Worm (Caenorhabditis elegans) whole organism, mixed stage, embryonic: ENCODE measurements around the gene F32H5.1.

Experiments used
- bed-3 ChIP-seq: fragments of 200-800 bp; sonication (Bioruptor generic); optimal IDR thresholded peaks from 3 replicates; lab custom pipeline; 2018; ENCODE audit warnings: mild to moderate bottlenecking, missing genetic modification characterization, moderate library complexity, missing compliant biosample characterization
- blmp-1 ChIP-seq: fragments of 150-350 bp; optimal IDR thresholded peaks from 2 replicates; lab custom pipeline; 2014; ENCODE audit warnings: missing biosample characterization, missing genetic modification characterization
- ceh-39 ChIP-seq: fragments of 150-350 bp; optimal IDR thresholded peaks from 2 replicates; lab custom pipeline; 2014; ENCODE audit warnings: missing biosample characterization, missing genetic modification characterization
- ceh-43 ChIP-seq: fragments of 200-800 bp; sonication (Bioruptor generic); optimal IDR thresholded peaks from 2 replicates; lab custom pipeline; 2018; ENCODE audit warnings: mild to moderate bottlenecking, missing genetic modification characterization, moderate library complexity, missing compliant biosample characterization
- ceh-83 ChIP-seq: fragments of 200-800 bp; sonication (Bioruptor generic); optimal IDR thresholded peaks from 2 replicates; lab custom pipeline; 2018; ENCODE audit warnings: mild to moderate bottlenecking, missing genetic modification characterization, missing compliant biosample characterization
- cnd-1 ChIP-seq: fragments of 200-800 bp; sonication (Bioruptor generic); optimal IDR thresholded peaks from 2 replicates; lab custom pipeline; 2018; ENCODE audit warnings: mild to moderate bottlenecking, missing genetic modification characterization, missing compliant biosample characterization
- elt-1 ChIP-seq: sonication (generic microtip); optimal IDR thresholded peaks from 2 replicates; lab custom pipeline; 2017; ENCODE audit warnings: missing genetic modification characterization, mild to moderate bottlenecking, missing compliant biosample characterization, antibody characterized with exemption, moderate library complexity, borderline replicate concordance; ENCODE audit not compliant: insufficient read depth
- flh-1 ChIP-seq: fragments of 200-800 bp; sonication (Bioruptor generic); optimal IDR thresholded peaks from 2 replicates; lab custom pipeline; 2018; ENCODE audit warnings: mild to moderate bottlenecking, missing genetic modification characterization, moderate library complexity, missing compliant biosample characterization
- ham-2 ChIP-seq: fragments of 200-800 bp; sonication (Bioruptor generic); optimal IDR thresholded peaks from 2 replicates; lab custom pipeline; 2018; ENCODE audit warnings: mild to moderate bottlenecking, missing genetic modification characterization, missing compliant biosample characterization
- hlh-1 ChIP-seq: fragments of 150-350 bp; optimal IDR thresholded peaks from 2 replicates; lab custom pipeline; 2014; ENCODE audit warnings: missing biosample characterization, missing genetic modification reagents, missing genetic modification characterization
- lin-13 ChIP-seq: fragments of 150-350 bp; optimal IDR thresholded peaks from 2 replicates; lab custom pipeline; 2014; ENCODE audit warnings: missing biosample characterization, missing genetic modification characterization
- lin-32 ChIP-seq: fragments of 200-800 bp; sonication (Bioruptor generic); optimal IDR thresholded peaks from 2 replicates; lab custom pipeline; 2018; ENCODE audit warnings: mild to moderate bottlenecking, missing genetic modification characterization, missing compliant biosample characterization
- lsy-2 ChIP-seq: fragments of 150-350 bp; optimal IDR thresholded peaks from 2 replicates; lab custom pipeline; 2014; ENCODE audit warnings: missing biosample characterization, missing genetic modification characterization
- mab-5 ChIP-seq: fragments of 150-350 bp; optimal IDR thresholded peaks from 2 replicates; lab custom pipeline; 2014; ENCODE audit warnings: missing biosample characterization, missing genetic modification characterization
- mep-1 ChIP-seq: fragments of 150-350 bp; optimal IDR thresholded peaks from 2 replicates; lab custom pipeline; 2017; ENCODE audit warnings: missing biosample characterization, missing genetic modification reagents, missing genetic modification characterization, inconsistent platforms
- nhr-12 ChIP-seq: fragments of 150-350 bp; optimal IDR thresholded peaks from 2 replicates; lab custom pipeline; 2014; ENCODE audit warnings: missing biosample characterization, missing genetic modification characterization
- nhr-2 ChIP-seq: fragments of 150-350 bp; optimal IDR thresholded peaks from 2 replicates; lab custom pipeline; 2014; ENCODE audit warnings: missing biosample characterization, missing genetic modification characterization
- nhr-237 ChIP-seq: fragments of 150-350 bp; optimal IDR thresholded peaks from 2 replicates; lab custom pipeline; 2014; ENCODE audit warnings: missing biosample characterization, missing genetic modification characterization
- nhr-28 ChIP-seq: fragments of 150-350 bp; optimal IDR thresholded peaks from 2 replicates; lab custom pipeline; 2014; ENCODE audit warnings: missing biosample characterization, missing genetic modification characterization
- pha-4 ChIP-seq: fragments of 150-350 bp; optimal IDR thresholded peaks from 2 replicates; lab custom pipeline; 2018; ENCODE audit warnings: missing biosample characterization, missing genetic modification reagents, missing genetic modification characterization
- sem-2 ChIP-seq: fragments of 200-800 bp; sonication (Bioruptor generic); optimal IDR thresholded peaks from 2 replicates; lab custom pipeline; 2018; ENCODE audit warnings: mild to moderate bottlenecking, missing genetic modification characterization, missing compliant biosample characterization
- snpc-4 ChIP-seq: fragments of 150-350 bp; optimal IDR thresholded peaks from 2 replicates; lab custom pipeline; 2014; ENCODE audit warnings: missing biosample characterization, missing genetic modification characterization
- sptf-1 ChIP-seq: sonication (generic microtip); optimal IDR thresholded peaks from 2 replicates; lab custom pipeline; 2017; ENCODE audit warnings: mild to moderate bottlenecking, missing genetic modification characterization, moderate library complexity, missing compliant biosample characterization
- unc-120 ChIP-seq: sonication (generic microtip); optimal IDR thresholded peaks from 2 replicates; lab custom pipeline; 2017; ENCODE audit warnings: missing genetic modification characterization, missing compliant biosample characterization; ENCODE audit not compliant: poor library complexity, severe bottlenecking
- unc-39 ChIP-seq: fragments of 150-350 bp; optimal IDR thresholded peaks from 2 replicates; lab custom pipeline; 2014; ENCODE audit warnings: missing biosample characterization, missing genetic modification characterization
- unc-62 ChIP-seq: fragments of 150-350 bp; optimal IDR thresholded peaks from 2 replicates; lab custom pipeline; 2014; ENCODE audit warnings: missing biosample characterization, missing genetic modification reagents, missing genetic modification characterization
- zip-8 ChIP-seq: fragments of 150-350 bp; optimal IDR thresholded peaks from 2 replicates; lab custom pipeline; 2014; ENCODE audit warnings: missing biosample characterization, missing genetic modification characterization

F32H5.1 gene

ce11 chrV:13387472-13387871, 29.6 kb upstream of the F32H5.1 start:
- TF ChIP-seq ceh-43 (GFP tag; lab: Kevin White, UChicago) (no peak), unc-62 (GFP tag; lab: Kevin White, UChicago) (no peak), blmp-1 (tag; lab: Kevin White, UChicago) (no peak), nhr-2 (no peak), sem-2 (GFP tag; lab: Kevin White, UChicago) (no peak), elt-1 (tag; lab: Kevin White, UChicago) (no peak), nhr-237 (tag; lab: Kevin White, UChicago) (no peak), ceh-39 (no peak), mep-1 (no peak), unc-39 (tag; lab: Kevin White, UChicago) (no peak), hlh-1 (tag; lab: Kevin White, UChicago) (no peak), unc-120 (no peak), ham-2 (GFP tag; lab: Kevin White, UChicago) (no peak)

ce11 chrV:13385798-13386197, 28.0 kb upstream of the F32H5.1 start, which contains the start of gene gcy-34:
gcy-34 (minus strand) TSS chrV:13385898.
- TF ChIP-seq unc-62 (GFP tag; lab: Kevin White, UChicago) (no peak), lin-32 (GFP tag; lab: Kevin White, UChicago) (no peak), snpc-4 (no peak), lsy-2 (tag; lab: Kevin White, UChicago) (no peak), nhr-237 (tag; lab: Kevin White, UChicago) (no peak), flh-1 (GFP tag; lab: Kevin White, UChicago) (no peak), blmp-1 (tag; lab: Kevin White, UChicago) (no peak), elt-1 (tag; lab: Kevin White, UChicago) (no peak), cnd-1 (tag; lab: Kevin White, UChicago) (no peak), unc-120 (no peak), ceh-83 (no peak), sptf-1 (tag; lab: Kevin White, UChicago) (no peak), pha-4 (tag; lab: Kevin White, UChicago) (no peak), mep-1 (no peak), bed-3 (no peak)

- TF ChIP-seq nhr-28 (tag; lab: Kevin White, UChicago), result no peak
- no peak for TF ChIP-seq unc-62 (GFP tag; lab: Kevin White, UChicago)
- no peak for TF ChIP-seq lin-13 (tag; lab: Kevin White, UChicago)
- no peak for TF ChIP-seq ceh-43 (GFP tag; lab: Kevin White, UChicago)
- TF ChIP-seq sptf-1 (tag; lab: Kevin White, UChicago), result no peak
- TF ChIP-seq, all 35 proteins: peak for 0
These were observed 23.1 kb upstream of the F32H5.1 start, which contains the start of gene cpz-2 for ce11 chrV:13380980-13381379. cpz-2 (plus strand) TSS chrV:13381189.

- no peak for TF ChIP-seq nhr-237 (tag; lab: Kevin White, UChicago)
- no peak for TF ChIP-seq bed-3
- TF ChIP-seq lsy-2 (tag; lab: Kevin White, UChicago), result no peak
- TF ChIP-seq ceh-43 (GFP tag; lab: Kevin White, UChicago), result no peak
- TF ChIP-seq mab-5 (tag; lab: Kevin White, UChicago), result no peak
- no peak for TF ChIP-seq blmp-1 (tag; lab: Kevin White, UChicago)
- no peak for TF ChIP-seq pha-4 (tag; lab: Kevin White, UChicago)
These were observed 22.3 kb upstream of the F32H5.1 start, which contains the start of gene ifbp-1 for ce11 chrV:13380178-13380577. ifbp-1 (minus strand) TSS chrV:13380262.

- TF ChIP-seq cnd-1 (tag; lab: Kevin White, UChicago), result no peak
- no peak for TF ChIP-seq flh-1 (GFP tag; lab: Kevin White, UChicago)
- TF ChIP-seq ceh-83, result no peak
- no peak for TF ChIP-seq ham-2 (GFP tag; lab: Kevin White, UChicago)
- TF ChIP-seq bed-3, result no peak
These were observed 19.3 kb upstream of the F32H5.1 start for ce11 chrV:13377130-13377529.

ce11 chrV:13375861-13376260, 18.0 kb upstream of the F32H5.1 start:
- TF ChIP-seq sem-2 (GFP tag; lab: Kevin White, UChicago) (no peak), nhr-12 (tag; lab: Kevin White, UChicago) (no peak), zip-8 (tag; lab: Kevin White, UChicago) (peak; percentile 62)
